Worm (Caenorhabditis elegans) whole organism, midembryonic: Measurements from ENCODE around the gene mbk-2.

Experiments used
- T22C8.4 ChIP-seq: fragments of 200-800 bp; sonication (Bioruptor generic); IDR thresholded peaks from 2 replicates; pipeline ENCODE4 v1.3.6; 2022; ENCODE audit warnings: missing genetic modification characterization, missing compliant biosample characterization
- cog-1 ChIP-seq: sonication (generic microtip); optimal IDR thresholded peaks from 2 replicates; lab custom pipeline; 2016; ENCODE audit warnings: missing genetic modification characterization, missing compliant biosample characterization
- flt-1 ChIP-seq: fragments of 200-800 bp; sonication (Bioruptor generic); IDR thresholded peaks from 2 replicates; pipeline ENCODE4 v1.3.6; 2022; ENCODE audit warnings: missing genetic modification characterization, missing compliant biosample characterization
- klf-2 ChIP-seq: fragments of 200-800 bp; sonication (Bioruptor generic); conservative IDR thresholded peaks from 2 replicates; pipeline ENCODE4 v1.3.6; 2022; ENCODE audit warnings: missing genetic modification reagents, missing genetic modification characterization, missing compliant biosample characterization
- tab-1 ChIP-seq: fragments of 200-800 bp; sonication (Bioruptor generic); IDR thresholded peaks from 2 replicates; pipeline ENCODE4 v1.3.6; 2022; ENCODE audit warnings: missing genetic modification characterization, missing compliant biosample characterization
- ztf-23 ChIP-seq: fragments of 200-800 bp; sonication (Bioruptor generic); IDR thresholded peaks from 2 replicates; pipeline ENCODE4 v1.3.6; 2022; ENCODE audit warnings: missing genetic modification reagents, missing genetic modification characterization, missing compliant biosample characterization
- ztf-29 ChIP-seq: fragments of 200-800 bp; sonication (Bioruptor generic); IDR thresholded peaks from 2 replicates; pipeline ENCODE4 v1.3.6; 2022; ENCODE audit warnings: missing genetic modification reagents, missing genetic modification characterization, missing compliant biosample characterization

ce11 chrIV:13022892-13023291 lies 13.9 kb downstream of the mbk-2 start:
- TF ChIP-seq T22C8.4 (GFP tag; lab: Robert Waterston, UW) (no peak), tab-1 (GFP tag; lab: Robert Waterston, UW) (no peak), klf-2 (GFP tag; lab: Robert Waterston, UW) (no peak), flt-1 (GFP tag; lab: Robert Waterston, UW) (no peak), cog-1 (tag; lab: Kevin White, UChicago) (no peak), ztf-29 (no peak), ztf-23 (GFP tag; lab: Robert Waterston, UW) (0 out of 2 replicates have a peak, but pooled peaks have one; percentile 21)
